Worm (Caenorhabditis elegans): ENCODE measurements around the gene sgt-1.

- TF ChIP-seq cog-1 (tag; optimal IDR thresholded peaks at IDR 0.05) (no peak), med-1 (GFP tag; optimal IDR thresholded peaks at IDR 0.05; ENCODE audit: insufficient read depth) (no peak), klf-2 (GFP tag; conservative IDR thresholded peaks at IDR 0.05) (no peak), ztf-29 (GFP tag; IDR thresholded peaks at IDR 0.05) (no peak)
These were observed 45.7 kb downstream of the sgt-1 start, which contains the start of gene F11G11.5 for ce11 chrII:4857873-4858364.

All from whole organism, midembryonic.